Fruit fly (Drosophila melanogaster): ENCODE measurements around the gene Mesh1.

dm6 chr3R:29198299-29198698 is 4.0 kb downstream of the Mesh1 start:
- TF ChIP-seq rn (GFP tag; IDR thresholded peaks at IDR 0.05) (no peak), EcR (GFP tag; optimal IDR thresholded peaks at IDR 0.05) (no peak)

Measured in whole organism, pupa.